Worm (Caenorhabditis elegans) whole organism, late embryonic: ENCODE measurements around the gene Y41C4A.18.

Source experiments
- C08G9.2 ChIP-seq: sonication (generic microtip); optimal IDR thresholded peaks from 2 replicates; lab custom pipeline; 2016; ENCODE audit warnings: mild to moderate bottlenecking, missing genetic modification characterization, moderate library complexity, missing compliant biosample characterization
- K09A11.1 ChIP-seq: sonication (generic microtip); optimal IDR thresholded peaks from 2 replicates; lab custom pipeline; 2017; ENCODE audit warnings: antibody characterized with exemption, mild to moderate bottlenecking, missing genetic modification characterization, missing compliant biosample characterization; ENCODE audit not compliant: insufficient read depth
- T23F11.4 ChIP-seq: fragments of 200-800 bp; sonication (Bioruptor generic); optimal IDR thresholded peaks from 2 replicates; lab custom pipeline; 2018; ENCODE audit warnings: mild to moderate bottlenecking, missing genetic modification characterization, missing compliant biosample characterization
- Y22D7AL.16 ChIP-seq: sonication (generic microtip); optimal IDR thresholded peaks from 2 replicates; lab custom pipeline; 2016; ENCODE audit warnings: missing genetic modification characterization, missing compliant biosample characterization
- ama-1 ChIP-seq: fragments of 150-350 bp; optimal IDR thresholded peaks from 2 replicates; lab custom pipeline; 2014
- ceh-14 ChIP-seq: sonication (generic microtip); optimal IDR thresholded peaks from 2 replicates; lab custom pipeline; 2016; ENCODE audit warnings: missing genotype, missing genetic modification characterization, missing compliant biosample characterization
- ceh-18 ChIP-seq: sonication (generic microtip); optimal IDR thresholded peaks from 2 replicates; lab custom pipeline; 2016; ENCODE audit warnings: missing genetic modification characterization, missing compliant biosample characterization
- ceh-2 ChIP-seq: sonication (generic microtip); optimal IDR thresholded peaks from 2 replicates; lab custom pipeline; 2016; ENCODE audit warnings: missing genotype, missing genetic modification characterization, missing compliant biosample characterization
- ceh-24 ChIP-seq: sonication (generic microtip); optimal IDR thresholded peaks from 2 replicates; lab custom pipeline; 2016; ENCODE audit warnings: mild to moderate bottlenecking, missing genetic modification characterization, missing compliant biosample characterization
- ceh-30 ChIP-seq: fragments of 150-350 bp; optimal IDR thresholded peaks from 2 replicates; lab custom pipeline; 2014; ENCODE audit warnings: missing biosample characterization, missing genetic modification characterization
- ceh-31 ChIP-seq: sonication (generic microtip); optimal IDR thresholded peaks from 2 replicates; lab custom pipeline; 2016; ENCODE audit warnings: missing genetic modification characterization, missing compliant biosample characterization
- ceh-48 ChIP-seq: sonication (generic microtip); optimal IDR thresholded peaks from 2 replicates; lab custom pipeline; 2016; ENCODE audit warnings: missing genetic modification characterization, inconsistent platforms, missing compliant biosample characterization
- che-1 ChIP-seq: sonication (generic microtip); optimal IDR thresholded peaks from 2 replicates; lab custom pipeline; 2016; ENCODE audit warnings: mild to moderate bottlenecking, missing genetic modification characterization, missing compliant biosample characterization
- elt-2 ChIP-seq: sonication (generic microtip); optimal IDR thresholded peaks from 2 replicates; lab custom pipeline; 2016; ENCODE audit warnings: missing genetic modification reagents, missing genetic modification characterization, missing compliant biosample characterization
- elt-4 ChIP-seq: sonication (generic microtip); optimal IDR thresholded peaks from 2 replicates; lab custom pipeline; 2016; ENCODE audit warnings: missing genetic modification characterization, missing compliant biosample characterization
- ets-4 ChIP-seq: sonication (generic microtip); optimal IDR thresholded peaks from 2 replicates; lab custom pipeline; 2016; ENCODE audit warnings: missing genetic modification characterization, missing compliant biosample characterization
- fkh-10 ChIP-seq: fragments of 150-350 bp; optimal IDR thresholded peaks from 2 replicates; lab custom pipeline; 2014; ENCODE audit warnings: missing biosample characterization, missing genetic modification reagents, missing genetic modification characterization
- hlh-13 ChIP-seq: fragments of 200-800 bp; sonication (Bioruptor generic); optimal IDR thresholded peaks from 2 replicates; lab custom pipeline; 2018; ENCODE audit warnings: mild to moderate bottlenecking, missing genetic modification characterization, missing compliant biosample characterization
- hlh-15 ChIP-seq: sonication (generic microtip); optimal IDR thresholded peaks from 2 replicates; lab custom pipeline; 2016; ENCODE audit warnings: missing genetic modification characterization, missing compliant biosample characterization
- hlh-30 ChIP-seq: sonication (generic microtip); optimal IDR thresholded peaks from 2 replicates; lab custom pipeline; 2017; ENCODE audit warnings: antibody characterized with exemption, missing genetic modification characterization, missing compliant biosample characterization; ENCODE audit not compliant: insufficient read depth
- hlh-6 ChIP-seq: sonication (generic microtip); optimal IDR thresholded peaks from 2 replicates; lab custom pipeline; 2016; ENCODE audit warnings: missing genotype, missing genetic modification characterization, missing compliant biosample characterization
- hlh-8 ChIP-seq: sonication (generic microtip); optimal IDR thresholded peaks from 2 replicates; lab custom pipeline; 2016; ENCODE audit warnings: missing genotype, missing genetic modification characterization, missing compliant biosample characterization
- lin-11 ChIP-seq: fragments of 200-800 bp; sonication (Bioruptor generic); optimal IDR thresholded peaks from 2 replicates; lab custom pipeline; 2018; ENCODE audit warnings: mild to moderate bottlenecking, missing genetic modification characterization, missing compliant biosample characterization
- mec-3 ChIP-seq: sonication (generic microtip); optimal IDR thresholded peaks from 2 replicates; lab custom pipeline; 2016; ENCODE audit warnings: borderline replicate concordance, missing genetic modification characterization, missing compliant biosample characterization
- nfya-1 ChIP-seq: sonication (generic microtip); optimal IDR thresholded peaks from 2 replicates; lab custom pipeline; 2017; ENCODE audit warnings: missing genetic modification characterization, mild to moderate bottlenecking, missing compliant biosample characterization, antibody characterized with exemption, moderate library complexity
- nhr-11 ChIP-seq: fragments of 150-350 bp; optimal IDR thresholded peaks from 2 replicates; lab custom pipeline; 2014; ENCODE audit warnings: missing biosample characterization, missing genetic modification characterization
- nhr-232 ChIP-seq: sonication (generic microtip); optimal IDR thresholded peaks from 2 replicates; lab custom pipeline; 2016; ENCODE audit warnings: missing genetic modification characterization, missing compliant biosample characterization
- pat-9 ChIP-seq: fragments of 200-800 bp; sonication (Bioruptor generic); optimal IDR thresholded peaks from 2 replicates; lab custom pipeline; 2018; ENCODE audit warnings: mild to moderate bottlenecking, missing genetic modification characterization, moderate library complexity, missing compliant biosample characterization
- pax-1 ChIP-seq: fragments of 150-350 bp; optimal IDR thresholded peaks from 2 replicates; lab custom pipeline; 2014; ENCODE audit warnings: missing biosample characterization, missing genetic modification characterization
- pha-2 ChIP-seq: sonication (generic microtip); optimal IDR thresholded peaks from 2 replicates; lab custom pipeline; 2017; ENCODE audit warnings: mild to moderate bottlenecking, missing genetic modification characterization, missing compliant biosample characterization
- pha-4 ChIP-seq: fragments of 150-350 bp; optimal IDR thresholded peaks from 2 replicates; lab custom pipeline; 2018; ENCODE audit warnings: missing biosample characterization, missing genetic modification reagents, missing genetic modification characterization
- pros-1 ChIP-seq: fragments of 150-350 bp; optimal IDR thresholded peaks from 2 replicates; lab custom pipeline; 2014; ENCODE audit warnings: missing biosample characterization, missing genetic modification reagents, missing genetic modification characterization
- rnt-1 ChIP-seq: sonication (generic microtip); optimal IDR thresholded peaks from 2 replicates; lab custom pipeline; 2016; ENCODE audit warnings: missing genetic modification characterization, missing compliant biosample characterization
- sdc-2 ChIP-seq: sonication (generic microtip); optimal IDR thresholded peaks from 2 replicates; lab custom pipeline; 2016; ENCODE audit warnings: missing genotype, missing genetic modification characterization, missing compliant biosample characterization
- tbx-2 ChIP-seq: sonication (generic microtip); optimal IDR thresholded peaks from 2 replicates; lab custom pipeline; 2016; ENCODE audit warnings: missing genetic modification characterization, missing compliant biosample characterization
- tbx-7 ChIP-seq: sonication (generic microtip); optimal IDR thresholded peaks from 2 replicates; lab custom pipeline; 2016; ENCODE audit warnings: missing genotype, missing genetic modification characterization, missing compliant biosample characterization
- unc-42 ChIP-seq: sonication (generic microtip); optimal IDR thresholded peaks from 2 replicates; lab custom pipeline; 2016; ENCODE audit warnings: missing genotype, missing genetic modification characterization, missing compliant biosample characterization
- unc-55 ChIP-seq: sonication (generic microtip); optimal IDR thresholded peaks from 2 replicates; lab custom pipeline; 2017; ENCODE audit warnings: missing biosample characterization, missing genetic modification reagents, missing genetic modification characterization
- ztf-16 ChIP-seq: sonication (generic microtip); optimal IDR thresholded peaks from 2 replicates; lab custom pipeline; 2017; ENCODE audit warnings: missing genetic modification characterization, missing compliant biosample characterization

Gene Y41C4A.18

DNA sequence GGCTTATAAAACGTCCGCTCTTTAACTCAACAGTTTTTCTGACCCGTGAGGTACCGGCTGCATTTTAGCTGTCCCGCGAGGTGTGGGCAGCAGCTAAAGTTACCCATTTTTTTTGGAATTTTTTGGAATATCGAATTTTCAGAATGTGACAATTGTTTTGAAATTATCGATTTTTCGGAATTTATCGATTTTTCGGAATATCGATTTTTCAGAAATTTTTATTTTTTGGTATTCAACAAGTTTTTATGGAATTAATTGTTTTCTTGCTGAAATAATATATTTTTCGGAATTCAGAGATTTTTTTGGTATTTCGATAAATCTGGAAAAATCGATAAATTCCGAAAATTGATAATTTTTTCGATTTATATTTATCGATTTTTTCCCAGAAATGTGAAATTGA, 2.5 kb downstream of the Y41C4A.18 start:
- TF ChIP-seq hlh-8 (tag; lab: Kevin White, UChicago), result no peak
- no peak for TF ChIP-seq pax-1 (tag; lab: Kevin White, UChicago)
- TF ChIP-seq ceh-48 (tag; lab: Kevin White, UChicago), result peak; percentile 39
- TF ChIP-seq, all 69 proteins: peak for 1

DNA sequence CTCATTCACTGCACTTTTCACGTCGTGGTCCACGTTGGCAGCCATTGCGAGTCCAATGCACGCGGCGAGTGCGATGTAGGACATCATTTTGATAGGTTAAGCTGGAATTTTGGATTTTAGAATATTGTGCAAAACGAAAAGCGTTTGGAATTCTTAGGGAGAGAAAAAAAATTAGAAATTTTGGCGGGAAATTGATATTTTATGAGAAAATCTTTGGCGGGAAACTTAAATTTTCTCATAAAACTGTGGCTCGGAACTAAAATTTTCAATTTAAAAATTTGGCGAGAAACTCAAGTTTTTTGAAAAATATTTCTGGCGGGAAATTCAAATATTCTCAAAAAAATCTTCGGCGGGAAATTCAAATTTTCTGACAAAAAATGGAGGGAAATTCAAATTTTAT, 7.1 kb downstream of the Y41C4A.18 start, which contains the start of gene sup-1:
Gene sup-1, minus strand, starts transcription at position 101 of the 400 bp plus-strand sequence.
- no peak for TF ChIP-seq ets-4 (tag; lab: Kevin White, UChicago)
- no peak for TF ChIP-seq lin-11
- TF ChIP-seq tbx-7 (tag; lab: Kevin White, UChicago), result no peak
- no peak for TF ChIP-seq unc-55 (GFP tag; lab: Kevin White, UChicago)
- no peak for TF ChIP-seq ceh-24 (tag; lab: Kevin White, UChicago)
- no peak for TF ChIP-seq hlh-8 (tag; lab: Kevin White, UChicago)
- no peak for TF ChIP-seq hlh-13 (GFP tag; lab: Kevin White, UChicago)
- TF ChIP-seq rnt-1 (tag; lab: Kevin White, UChicago), result no peak
- no peak for TF ChIP-seq pax-1 (tag; lab: Kevin White, UChicago)
- TF ChIP-seq nhr-11 (tag; lab: Kevin White, UChicago), result no peak
- no peak for TF ChIP-seq fkh-10
- no peak for TF ChIP-seq ceh-14
- no peak for TF ChIP-seq unc-42 (tag; lab: Kevin White, UChicago)
- TF ChIP-seq ztf-16 (tag; lab: Kevin White, UChicago), result no peak
- TF ChIP-seq pha-4 (tag; lab: Kevin White, UChicago), result no peak
- TF ChIP-seq nhr-232 (tag; lab: Kevin White, UChicago), result no peak
- no peak for TF ChIP-seq nfya-1
- no peak for TF ChIP-seq ceh-31 (tag; lab: Kevin White, UChicago)

DNA sequence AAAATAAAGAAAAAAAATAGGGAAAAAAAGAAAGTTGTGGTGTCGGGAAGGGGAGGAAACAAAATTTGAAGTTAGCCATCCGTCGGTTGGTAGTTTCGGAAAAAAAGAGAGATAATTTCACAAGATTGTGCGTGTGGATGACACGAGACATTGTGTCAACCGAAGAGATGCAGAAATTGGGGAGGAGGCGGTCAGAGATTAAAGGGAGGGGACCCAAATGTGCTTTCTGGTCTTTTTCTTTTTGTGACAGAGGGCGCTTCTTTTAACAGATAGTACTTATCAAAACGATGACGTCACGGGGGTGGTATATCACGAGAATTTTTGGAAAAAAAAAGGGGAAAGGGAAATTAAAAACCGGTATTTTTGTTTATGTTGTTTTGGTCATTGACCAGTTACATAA, 8.1 kb downstream of the Y41C4A.18 start:
- TF ChIP-seq ceh-2 (no peak), tbx-2 (tag; lab: Kevin White, UChicago) (no peak), nfya-1 (peak; percentile 11), Y22D7AL.16 (tag; lab: Kevin White, UChicago) (no peak), ceh-18 (tag; lab: Kevin White, UChicago) (peak; percentile 24)

DNA sequence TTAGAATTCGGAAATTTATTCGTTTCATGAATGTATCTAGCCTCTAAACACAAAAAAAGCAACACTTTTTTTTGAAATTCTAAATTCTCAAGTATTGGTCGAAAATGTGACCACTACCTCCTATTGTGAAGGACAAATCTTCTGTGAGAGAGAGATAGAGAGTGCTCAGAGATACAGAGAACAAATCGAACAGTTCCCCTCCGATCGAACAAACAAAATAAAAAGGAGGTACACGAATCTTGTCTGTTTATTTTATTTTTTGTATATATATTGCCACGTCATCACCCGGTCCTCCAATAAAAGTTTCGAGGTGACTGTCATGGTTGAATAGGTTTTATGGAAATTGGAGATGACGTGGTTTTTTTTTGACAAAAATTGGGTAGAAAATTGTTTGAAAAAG, 10.5 kb downstream of the Y41C4A.18 start:
- TF ChIP-seq hlh-30 (tag; lab: Kevin White, UChicago) (no peak), fkh-10 (no peak), hlh-8 (tag; lab: Kevin White, UChicago) (no peak), che-1 (tag; lab: Kevin White, UChicago) (no peak), elt-2 (tag; lab: Kevin White, UChicago) (no peak), pax-1 (tag; lab: Kevin White, UChicago) (no peak), mec-3 (tag; lab: Kevin White, UChicago) (no peak), K09A11.1 (no peak), Y22D7AL.16 (tag; lab: Kevin White, UChicago) (no peak), pros-1 (tag; lab: Kevin White, UChicago) (no peak), ceh-30 (tag; lab: Kevin White, UChicago) (no peak), tbx-2 (tag; lab: Kevin White, UChicago) (no peak), pha-2 (tag; lab: Kevin White, UChicago) (no peak), ets-4 (tag; lab: Kevin White, UChicago) (no peak), ceh-31 (tag; lab: Kevin White, UChicago) (no peak)

DNA sequence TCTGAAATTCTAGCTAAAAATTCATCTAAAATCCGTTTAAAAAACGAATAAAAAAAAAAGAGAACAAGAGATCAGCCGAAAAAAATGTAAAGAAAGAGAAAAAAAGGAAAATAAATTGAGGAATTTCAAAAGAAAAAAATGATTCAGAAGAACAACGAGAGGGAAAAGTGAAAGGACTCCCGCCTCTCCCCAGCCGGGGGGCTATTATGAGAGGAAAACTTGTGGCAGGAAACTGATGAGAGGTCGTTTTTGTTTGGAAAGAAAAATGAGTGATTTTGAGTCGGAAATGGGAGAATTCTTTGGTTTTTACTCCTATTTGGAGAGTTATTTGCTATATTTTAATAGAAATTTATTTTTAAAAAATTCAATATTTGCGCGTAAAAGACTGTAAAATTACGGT, 11.8 kb downstream of the Y41C4A.18 start:
- no peak for TF ChIP-seq ceh-24 (tag; lab: Kevin White, UChicago)
- TF ChIP-seq hlh-6 (tag; lab: Kevin White, UChicago), result no peak
- no peak for TF ChIP-seq pat-9
- no peak for TF ChIP-seq sdc-2
- TF ChIP-seq pha-2 (tag; lab: Kevin White, UChicago), result no peak
- TF ChIP-seq ceh-48 (tag; lab: Kevin White, UChicago), result no peak
- no peak for TF ChIP-seq tbx-7 (tag; lab: Kevin White, UChicago)
- TF ChIP-seq C08G9.2, result no peak
- TF ChIP-seq ama-1 (lab: Kevin White, UChicago), result no peak
- TF ChIP-seq hlh-30 (tag; lab: Kevin White, UChicago), result no peak
- no peak for TF ChIP-seq hlh-15
- TF ChIP-seq ceh-30 (tag; lab: Kevin White, UChicago), result no peak
- TF ChIP-seq tbx-2 (tag; lab: Kevin White, UChicago), result no peak
- TF ChIP-seq che-1 (tag; lab: Kevin White, UChicago), result no peak
- no peak for TF ChIP-seq ztf-16 (tag; lab: Kevin White, UChicago)
- no peak for TF ChIP-seq elt-4 (tag; lab: Kevin White, UChicago)
- TF ChIP-seq T23F11.4 (GFP tag; lab: Kevin White, UChicago), result no peak
- no peak for TF ChIP-seq hlh-13 (GFP tag; lab: Kevin White, UChicago)
